Worm (Caenorhabditis elegans) whole organism, L1 larva: ENCODE data around the gene F49C12.15.

Experiments used
- C16A3.4 ChIP-seq: fragments of 150-350 bp; optimal IDR thresholded peaks from 2 replicates; lab custom pipeline; 2014; ENCODE audit warnings: missing biosample characterization, missing genetic modification characterization
- F16B12.6 ChIP-seq: fragments of 150-350 bp; optimal IDR thresholded peaks from 2 replicates; lab custom pipeline; 2014; ENCODE audit warnings: missing biosample characterization, missing genetic modification characterization
- aly-2 ChIP-seq: fragments of 150-350 bp; optimal IDR thresholded peaks from 2 replicates; lab custom pipeline; 2014; ENCODE audit warnings: missing biosample characterization, missing genetic modification characterization
- blmp-1 ChIP-seq: fragments of 150-350 bp; optimal IDR thresholded peaks from 2 replicates; lab custom pipeline; 2014; ENCODE audit warnings: missing biosample characterization, missing genetic modification characterization
- ceh-63 ChIP-seq: fragments of 200-800 bp; sonication (Bioruptor generic); optimal IDR thresholded peaks from 2 replicates; lab custom pipeline; 2018; ENCODE audit warnings: mild to moderate bottlenecking, missing genetic modification characterization, missing compliant biosample characterization
- ceh-90 ChIP-seq: sonication (generic microtip); optimal IDR thresholded peaks from 2 replicates; lab custom pipeline; 2016; ENCODE audit warnings: missing genetic modification characterization, missing compliant biosample characterization
- dpl-1 ChIP-seq, 3 experiments: fragments of 150-350 bp in 2 of 3; sonication (generic microtip) in 1 of 3; optimal IDR thresholded peaks; 2 replicates each; lab custom pipeline; 2014 to 2017; ENCODE audit warnings: missing biosample characterization in 3 of 3, missing genetic modification characterization in 3 of 3, missing genetic modification reagents in 3 of 3
- dsc-1 ChIP-seq: sonication (generic microtip); optimal IDR thresholded peaks from 2 replicates; lab custom pipeline; 2016; ENCODE audit warnings: mild to moderate bottlenecking, missing genetic modification characterization, missing compliant biosample characterization
- efl-1 ChIP-seq, 4 experiments: fragments of 150-350 bp; optimal IDR thresholded peaks in 3 of 4; peaks in 1 of 4; 1 replicate in 1 of 4; 2 replicates in 3 of 4; lab custom pipeline; 2014; ENCODE audit warnings: missing biosample characterization in 2 of 4, missing genetic modification characterization in 2 of 4, missing genetic modification reagents in 2 of 4
- efl-3 ChIP-seq: fragments of 200-800 bp; sonication (Bioruptor generic); optimal IDR thresholded peaks from 2 replicates; lab custom pipeline; 2018; ENCODE audit warnings: mild to moderate bottlenecking, missing genetic modification characterization, missing compliant biosample characterization
- elt-3 ChIP-seq, 6 experiments: fragments of 150-350 bp in 1 of 6; sonication (generic microtip); optimal IDR thresholded peaks; 2 replicates each; lab custom pipeline; 2017 to 2018; ENCODE audit warnings: missing biosample characterization in 6 of 6, missing genetic modification characterization in 6 of 6, inconsistent platforms in 1 of 6
- fkh-4 ChIP-seq: sonication (generic microtip); optimal IDR thresholded peaks from 2 replicates; lab custom pipeline; 2016; ENCODE audit warnings: missing compliant biosample characterization, missing genetic modification characterization, borderline replicate concordance
- fos-1 ChIP-seq: fragments of 150-350 bp; optimal IDR thresholded peaks from 2 replicates; lab custom pipeline; 2014; ENCODE audit warnings: missing biosample characterization, missing genetic modification characterization
- hlh-4 ChIP-seq: sonication (generic microtip); optimal IDR thresholded peaks from 2 replicates; lab custom pipeline; 2016; ENCODE audit warnings: mild to moderate bottlenecking, missing genetic modification characterization, missing compliant biosample characterization
- hpl-2 ChIP-seq: fragments of 150-350 bp; optimal IDR thresholded peaks from 2 replicates; lab custom pipeline; 2014; ENCODE audit warnings: missing biosample characterization, missing genetic modification reagents, missing genetic modification characterization
- irx-1 ChIP-seq: sonication (generic microtip); optimal IDR thresholded peaks from 2 replicates; lab custom pipeline; 2016; ENCODE audit warnings: missing genetic modification characterization, missing compliant biosample characterization
- isw-1 ChIP-seq: fragments of 200-800 bp; sonication (Bioruptor generic); IDR thresholded peaks from 2 replicates; pipeline ENCODE4 v1.3.6; 2022; ENCODE audit warnings: missing genetic modification characterization, missing compliant biosample characterization
- lin-35 ChIP-seq, 2 experiments: fragments of 150-350 bp; optimal IDR thresholded peaks; 2 replicates each; lab custom pipeline; 2014; ENCODE audit warnings: missing biosample characterization in 2 of 2, missing genetic modification characterization in 2 of 2, missing genetic modification reagents in 2 of 2
- lir-3 ChIP-seq: sonication (generic microtip); optimal IDR thresholded peaks from 2 replicates; lab custom pipeline; 2016; ENCODE audit warnings: mild to moderate bottlenecking, missing genetic modification characterization, moderate library complexity, missing compliant biosample characterization; ENCODE audit not compliant: poor library complexity
- mab-9 ChIP-seq: fragments of 200-800 bp; sonication (Bioruptor generic); IDR thresholded peaks from 2 replicates; pipeline ENCODE4 v1.3.6; 2022; ENCODE audit warnings: missing genetic modification reagents, missing genetic modification characterization, missing compliant biosample characterization
- mef-2 ChIP-seq: fragments of 150-350 bp; optimal IDR thresholded peaks from 2 replicates; lab custom pipeline; 2014; ENCODE audit warnings: missing biosample characterization, missing genetic modification characterization
- nhr-12 ChIP-seq: sonication (generic microtip); optimal IDR thresholded peaks from 2 replicates; lab custom pipeline; 2017; ENCODE audit warnings: missing biosample characterization, missing genetic modification characterization
- nhr-19 ChIP-seq: fragments of 200-800 bp; sonication (Bioruptor generic); conservative IDR thresholded peaks from 2 replicates; pipeline ENCODE4 v1.3.6; 2022; ENCODE audit warnings: missing genetic modification characterization, missing compliant biosample characterization
- nhr-20 ChIP-seq: sonication (generic microtip); optimal IDR thresholded peaks from 2 replicates; lab custom pipeline; 2016; ENCODE audit warnings: mild to moderate bottlenecking, missing genetic modification characterization, missing compliant biosample characterization
- nhr-237 ChIP-seq: fragments of 150-350 bp; optimal IDR thresholded peaks from 2 replicates; lab custom pipeline; 2014; ENCODE audit warnings: missing biosample characterization, missing genetic modification characterization
- nhr-47 ChIP-seq: sonication (generic microtip); optimal IDR thresholded peaks from 2 replicates; lab custom pipeline; 2016; ENCODE audit warnings: mild to moderate bottlenecking, missing genetic modification characterization, moderate library complexity, missing compliant biosample characterization
- nhr-71 ChIP-seq: sonication (generic microtip); optimal IDR thresholded peaks from 2 replicates; lab custom pipeline; 2016; ENCODE audit warnings: mild to moderate bottlenecking, missing genetic modification characterization, moderate library complexity, missing compliant biosample characterization
- nhr-84 ChIP-seq: sonication (generic microtip); optimal IDR thresholded peaks from 2 replicates; lab custom pipeline; 2017; ENCODE audit warnings: missing biosample characterization, missing genetic modification characterization
- nhr-90 ChIP-seq: sonication (generic microtip); optimal IDR thresholded peaks from 2 replicates; lab custom pipeline; 2016; ENCODE audit warnings: mild to moderate bottlenecking, missing genetic modification characterization, missing compliant biosample characterization; ENCODE audit not compliant: poor library complexity
- pag-3 ChIP-seq: sonication (generic microtip); optimal IDR thresholded peaks from 2 replicates; lab custom pipeline; 2017; ENCODE audit warnings: missing genetic modification characterization, mild to moderate bottlenecking, missing compliant biosample characterization, antibody characterized with exemption, borderline replicate concordance; ENCODE audit not compliant: insufficient read depth
- pax-3 ChIP-seq: fragments of 200-800 bp; sonication (Bioruptor generic); optimal IDR thresholded peaks from 2 replicates; lab custom pipeline; 2018; ENCODE audit warnings: mild to moderate bottlenecking, missing genetic modification characterization, moderate library complexity, missing compliant biosample characterization
- pqm-1 ChIP-seq: sonication (generic microtip); optimal IDR thresholded peaks from 3 replicates; lab custom pipeline; 2017; ENCODE audit warnings: missing biosample characterization, missing genetic modification characterization
- skn-1 ChIP-seq: fragments of 150-350 bp; optimal IDR thresholded peaks from 2 replicates; lab custom pipeline; 2014; ENCODE audit warnings: missing biosample characterization, missing genetic modification characterization
- snpc-4 ChIP-seq: fragments of 150-350 bp; optimal IDR thresholded peaks from 2 replicates; lab custom pipeline; 2014; ENCODE audit warnings: missing biosample characterization, missing genetic modification characterization
- sox-4 ChIP-seq: sonication (generic microtip); optimal IDR thresholded peaks from 2 replicates; lab custom pipeline; 2016; ENCODE audit warnings: missing genetic modification characterization, missing compliant biosample characterization
- sup-37 ChIP-seq: fragments of 200-800 bp; sonication (Bioruptor generic); optimal IDR thresholded peaks from 2 replicates; lab custom pipeline; 2018; ENCODE audit warnings: mild to moderate bottlenecking, missing genetic modification characterization, missing compliant biosample characterization
- swsn-7 ChIP-seq: sonication (generic microtip); optimal IDR thresholded peaks from 2 replicates; lab custom pipeline; 2016; ENCODE audit warnings: missing genetic modification characterization, missing compliant biosample characterization
- tbx-2 ChIP-seq: sonication (generic microtip); optimal IDR thresholded peaks from 2 replicates; lab custom pipeline; 2016; ENCODE audit warnings: missing genetic modification characterization, missing compliant biosample characterization
- tlp-1 ChIP-seq: fragments of 150-350 bp; optimal IDR thresholded peaks from 2 replicates; lab custom pipeline; 2014; ENCODE audit warnings: missing biosample characterization, missing genetic modification characterization
- unc-130 ChIP-seq: fragments of 150-350 bp; optimal IDR thresholded peaks from 2 replicates; lab custom pipeline; 2017; ENCODE audit warnings: missing biosample characterization, missing genetic modification characterization, inconsistent platforms
- unc-86 ChIP-seq: sonication (generic microtip); optimal IDR thresholded peaks from 2 replicates; lab custom pipeline; 2016; ENCODE audit warnings: missing genetic modification characterization, missing compliant biosample characterization
- ztf-11 ChIP-seq, 2 experiments: sonication (generic microtip); optimal IDR thresholded peaks; 2 replicates each; lab custom pipeline; 2016 to 2017; ENCODE audit warnings: missing genetic modification characterization in 2 of 2, missing biosample characterization in 1 of 2, missing compliant biosample characterization in 1 of 2
- ztf-4 ChIP-seq: fragments of 150-350 bp; optimal IDR thresholded peaks from 2 replicates; lab custom pipeline; 2014; ENCODE audit warnings: missing biosample characterization, missing genetic modification characterization

The F49C12.15 gene

DNA sequence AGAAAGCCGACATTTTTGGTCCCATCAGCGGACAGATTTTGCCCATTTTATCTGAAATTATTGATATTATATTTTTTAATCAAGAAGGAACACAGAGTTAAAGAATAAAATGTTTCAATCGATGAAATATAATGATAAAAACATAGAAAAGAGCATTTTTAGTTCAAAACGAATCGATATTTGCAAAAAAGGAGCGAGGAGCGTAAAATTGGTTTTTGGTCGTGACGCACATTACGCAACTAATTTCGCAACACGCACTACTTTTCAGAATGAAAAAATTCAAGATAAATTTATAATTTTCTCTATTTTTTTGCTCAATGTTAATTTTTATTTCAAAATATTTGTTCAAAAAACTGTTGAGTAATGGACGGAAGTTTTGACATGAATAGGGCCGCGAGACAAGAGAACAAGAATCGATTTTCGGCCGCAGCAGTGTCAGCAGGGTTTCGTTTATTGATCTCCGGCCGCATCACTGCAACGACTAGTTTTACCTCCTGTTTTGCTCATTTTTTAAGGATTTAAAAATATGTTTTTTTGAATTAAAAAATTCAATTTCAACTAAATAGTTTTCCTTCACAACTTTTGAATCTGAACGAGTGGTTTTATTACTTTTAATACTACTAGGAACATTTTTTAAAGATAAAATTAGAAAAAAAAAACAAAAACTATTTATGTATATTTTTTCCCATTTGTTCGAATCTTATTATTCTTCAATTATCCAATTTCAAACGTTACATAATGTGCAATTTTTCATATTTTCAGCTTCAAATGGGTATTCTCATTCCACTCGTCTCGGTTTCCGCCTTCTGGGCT lies 3.0 kb upstream of the F49C12.15 start, which contains the start of the genes F49C12.12 and vha-17 (continued):
- no peak for TF ChIP-seq ztf-11 (tag; optimal IDR thresholded peaks at IDR 0.05; lab: Kevin White, UChicago)
- peak; percentile 26 for TF ChIP-seq blmp-1 (tag; lab: Kevin White, UChicago)
- 0 out of 2 replicates have a peak, but pooled peaks have one; percentile 6 for TF ChIP-seq nhr-19 (GFP tag; lab: Robert Waterston, UW)
- peak; percentile 16 for TF ChIP-seq swsn-7 (tag; lab: Kevin White, UChicago)
- peak; percentile 13 for TF ChIP-seq nhr-237 (tag; lab: Kevin White, UChicago)
- TF ChIP-seq nhr-12 (tag; lab: Kevin White, UChicago) = no peak
- TF ChIP-seq nhr-47 (tag; lab: Kevin White, UChicago) = peak; percentile 31
- TF ChIP-seq sox-4 (tag; lab: Kevin White, UChicago) = no peak
- TF ChIP-seq irx-1 (tag; lab: Kevin White, UChicago) = no peak
- TF ChIP-seq nhr-71 = peak; percentile 32
- TF ChIP-seq efl-1 (optimal IDR thresholded peaks at IDR 0.05; lab: Kevin White, UChicago) = peak; percentile 10 to 42
- peak; percentile 27 to 34 for TF ChIP-seq efl-1 (GFP tag; optimal IDR thresholded peaks at IDR 0.05 in 1 of 2; lab: Kevin White, UChicago)

DNA sequence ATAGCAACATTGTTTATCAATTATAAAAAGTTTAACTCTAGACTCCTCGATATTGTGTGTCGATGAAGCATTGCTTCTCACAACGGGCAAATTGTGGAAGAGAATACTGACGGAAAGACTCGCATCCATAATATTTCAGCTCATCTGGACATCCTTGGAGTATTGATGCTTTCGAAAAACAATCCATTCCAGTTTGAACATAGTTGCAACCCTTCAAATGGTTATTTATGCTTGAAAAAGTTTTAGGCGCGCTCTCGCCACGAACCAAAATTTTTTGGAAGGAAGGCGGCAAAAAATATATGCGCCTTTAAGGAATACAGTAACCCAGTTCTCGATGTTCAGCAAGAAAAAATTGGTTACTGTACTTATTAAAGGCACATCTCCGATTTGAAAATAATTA lies 1.8 kb upstream of the F49C12.15 start:
- peak in 1 of 2 experiments; percentile 6 for TF ChIP-seq lin-35 (GFP tag; optimal IDR thresholded peaks at IDR 0.05; lab: Kevin White, UChicago)
- TF ChIP-seq snpc-4 (tag; lab: Kevin White, UChicago) = no peak
- TF ChIP-seq nhr-12 (tag; lab: Kevin White, UChicago) = no peak
- no peak for TF ChIP-seq unc-130 (tag; lab: Kevin White, UChicago)
- TF ChIP-seq tbx-2 = no peak
- TF ChIP-seq F16B12.6 (tag; lab: Kevin White, UChicago) = no peak
- no peak for TF ChIP-seq elt-3 (tag; optimal IDR thresholded peaks at IDR 0.05; lab: Kevin White, UChicago)
- no peak for TF ChIP-seq lir-3 (tag; lab: Kevin White, UChicago)
- no peak for TF ChIP-seq dpl-1 (GFP tag; optimal IDR thresholded peaks at IDR 0.05; lab: Kevin White, UChicago)
- no peak for TF ChIP-seq pqm-1 (tag; lab: Kevin White, UChicago)
- TF ChIP-seq hpl-2 (GFP tag; lab: Kevin White, UChicago) = peak; percentile 8
- no peak for TF ChIP-seq mef-2
- TF ChIP-seq nhr-90 (tag; lab: Kevin White, UChicago) = peak; percentile 0
- no peak for TF ChIP-seq tlp-1 (tag; lab: Kevin White, UChicago)
- TF ChIP-seq hlh-4 (tag; lab: Kevin White, UChicago) = no peak
- no peak for TF ChIP-seq C16A3.4 (tag; lab: Kevin White, UChicago)
- TF ChIP-seq nhr-19 (GFP tag; lab: Robert Waterston, UW) = no peak
- TF ChIP-seq dsc-1 = no peak
- no peak for TF ChIP-seq nhr-71
- TF ChIP-seq ceh-90 (tag; lab: Kevin White, UChicago) = no peak
- no peak for TF ChIP-seq ztf-4 (tag; lab: Kevin White, UChicago)
- no peak for TF ChIP-seq ceh-63
- TF ChIP-seq efl-1 (optimal IDR thresholded peaks at IDR 0.05; lab: Kevin White, UChicago) = no peak
- TF ChIP-seq efl-1 (GFP tag; optimal IDR thresholded peaks at IDR 0.05 in 1 of 2; lab: Kevin White, UChicago) = peak in 1 of 2 experiments; percentile 68
- TF ChIP-seq nhr-20 (tag; lab: Kevin White, UChicago) = no peak
- TF ChIP-seq nhr-47 (tag; lab: Kevin White, UChicago) = peak; percentile 7
- TF ChIP-seq, all 84 proteins: peak for 5

DNA sequence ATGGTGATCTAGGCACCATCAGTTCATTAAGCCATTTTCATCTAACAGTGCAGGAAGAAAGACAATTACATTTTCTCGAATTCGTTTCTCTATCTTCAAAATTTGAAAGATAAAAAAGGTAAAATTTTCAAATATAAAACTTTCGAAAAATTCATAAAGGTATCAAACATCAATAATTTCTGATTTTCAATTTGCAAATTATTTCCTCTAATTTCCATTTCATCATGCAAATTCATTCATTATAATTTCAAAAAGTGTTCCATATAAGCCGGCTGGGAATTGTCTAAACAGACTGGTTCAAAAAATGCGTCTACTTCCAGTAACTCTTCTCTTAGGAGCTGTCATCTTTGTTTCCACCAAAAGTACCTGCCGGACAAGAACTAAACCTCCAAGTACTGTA lies 3.5 kb downstream of the F49C12.15 start, which contains the start of gene clec-183:
TSS of gene clec-183 (plus strand) at position 301 of the 400 bp plus-strand sequence.
- no peak for TF ChIP-seq unc-130 (tag; lab: Kevin White, UChicago)

ce11 chrIV:9330755-9331154 lies 6.5 kb downstream of the F49C12.15 start, which contains the start of gene nspg-7.1:
TSS of gene nspg-7.1 (minus strand) at chrIV:9330855.
- TF ChIP-seq sup-37 (no peak), elt-3 (tag; optimal IDR thresholded peaks at IDR 0.05; lab: Kevin White, UChicago) (no peak), mab-9 (GFP tag; lab: Robert Waterston, UW) (no peak), mef-2 (no peak), efl-3 (GFP tag; lab: Kevin White, UChicago) (no peak), aly-2 (tag; lab: Kevin White, UChicago) (no peak), skn-1 (tag; lab: Kevin White, UChicago) (no peak), pax-3 (tag; lab: Kevin White, UChicago) (no peak), nhr-84 (tag; lab: Kevin White, UChicago) (no peak), isw-1 (GFP tag; lab: Robert Waterston, UW) (no peak), sox-4 (tag; lab: Kevin White, UChicago) (no peak), unc-86 (tag; lab: Kevin White, UChicago) (no peak), fos-1 (tag; lab: Kevin White, UChicago) (no peak), pag-3 (tag; lab: Kevin White, UChicago) (no peak), fkh-4 (no peak)
